Fruit fly (Drosophila melanogaster): ENCODE data around the gene CG6999.
A peak's percentile ranks its signal among the peaks of the same experiment; 100 is the strongest.

CG6999 gene

dm6 chrX:9047725-9048384 is 40.3 kb upstream of the CG6999 start (continued):
- TF ChIP-seq prd (optimal IDR thresholded peaks at IDR 0.05) (no peak), prd (GFP tag; IDR thresholded peaks at IDR 0.05) (peak; percentile 59; the same call in 2 of the 3 replicates), nmo (GFP tag; optimal IDR thresholded peaks at IDR 0.05) (peak; percentile 88), CG14667 (GFP tag; IDR thresholded peaks at IDR 0.05) (peak; percentile 30; the same call in 1 of the 2 replicates), esg (GFP tag; conservative IDR thresholded peaks at IDR 0.05) (peak; percentile 62), Asciz (GFP tag; optimal IDR thresholded peaks at IDR 0.05) (peak; percentile 60), Hr39 (optimal IDR thresholded peaks at IDR 0.05) (no peak), CG6175 (GFP tag; IDR thresholded peaks at IDR 0.05) (no peak), Atf3 (GFP tag; optimal IDR thresholded peaks at IDR 0.05) (no peak), CG16779 (GFP tag; IDR thresholded peaks at IDR 0.05) (no peak), mld (GFP tag; IDR thresholded peaks at IDR 0.05; ENCODE audit: partially characterized antibody) (no peak), CG6791 (GFP tag; IDR thresholded peaks at IDR 0.05; ENCODE audit: partially characterized antibody) (no peak), Sox100B (GFP tag; optimal IDR thresholded peaks at IDR 0.05) (peak; percentile 74), ERR (GFP tag; optimal IDR thresholded peaks at IDR 0.05) (no peak), CG15601 (tag; optimal IDR thresholded peaks at IDR 0.05) (peak; percentile 83), CG1233 (GFP tag; optimal IDR thresholded peaks at IDR 0.05) (peak; percentile 55), Ravus (GFP tag; IDR thresholded peaks at IDR 0.05) (no peak), Xrp1 (GFP tag; IDR thresholded peaks at IDR 0.05) (peak; percentile 84), mam (GFP tag; optimal IDR thresholded peaks at IDR 0.05) (no peak), disco-r (GFP tag; optimal IDR thresholded peaks at IDR 0.05) (no peak), CG33213 (GFP tag; optimal IDR thresholded peaks at IDR 0.05) (no peak), CG11560 (tag; IDR thresholded peaks at IDR 0.05) (no peak), CG1024 (GFP tag; IDR thresholded peaks at IDR 0.05) (no peak), Ada2b (GFP tag; IDR thresholded peaks at IDR 0.05) (no peak), Taf1 (GFP tag; IDR thresholded peaks at IDR 0.05) (no peak), CG3163 (GFP tag; optimal IDR thresholded peaks at IDR 0.05) (no peak), gfzf (GFP tag; optimal IDR thresholded peaks at IDR 0.05) (no peak), Jarid2 (GFP tag; optimal IDR thresholded peaks at IDR 0.05) (peak; percentile 22), dysf (GFP tag; IDR thresholded peaks at IDR 0.05) (peak; percentile 48; the same call in 2 of the 3 replicates), CG16813 (GFP tag; IDR thresholded peaks at IDR 0.05; ENCODE audit: partially characterized antibody) (no peak), tx (GFP tag; optimal IDR thresholded peaks at IDR 0.05) (no peak), row (GFP tag; IDR thresholded peaks at IDR 0.05) (peak; percentile 78), gem (tag; optimal IDR thresholded peaks at IDR 0.05) (peak; percentile 88), CG9609 (GFP tag; optimal IDR thresholded peaks at IDR 0.05) (no peak), Optix (GFP tag; IDR thresholded peaks at IDR 0.05) (no peak), CG11723 (GFP tag; optimal IDR thresholded peaks at IDR 0.05) (peak; percentile 31), nau (GFP tag; optimal IDR thresholded peaks at IDR 0.05) (no peak), hb (GFP tag; IDR thresholded peaks at IDR 0.05; ENCODE audit: partially characterized antibody) (no peak), CG12104 (GFP tag; optimal IDR thresholded peaks at IDR 0.05) (no peak), CG9876 (GFP tag; optimal IDR thresholded peaks at IDR 0.05) (no peak), ase (GFP tag; IDR thresholded peaks at IDR 0.05) (no peak), CG11398 (GFP tag; optimal IDR thresholded peaks at IDR 0.05) (no peak), repo (GFP tag; optimal IDR thresholded peaks at IDR 0.05) (no peak), CG2116 (GFP tag; optimal IDR thresholded peaks at IDR 0.05) (peak; percentile 12), Pdp1 (GFP tag; optimal IDR thresholded peaks at IDR 0.05) (peak in 1 of 2 experiments; percentile 28), luna (GFP tag; optimal IDR thresholded peaks at IDR 0.05) (no peak), fd3F (GFP tag; optimal IDR thresholded peaks at IDR 0.05) (no peak), dati (GFP tag; IDR thresholded peaks at IDR 0.05) (no peak), Poxn (GFP tag; IDR thresholded peaks at IDR 0.05) (no peak), Eip74EF (GFP tag; optimal IDR thresholded peaks at IDR 0.05) (peak in 1 of 2 experiments; percentile 66), Nf-YA (GFP tag; IDR thresholded peaks at IDR 0.05) (no peak)

Measured in whole organism, embryonic.